Worm (Caenorhabditis elegans) whole organism, L4 larva: ENCODE measurements around the gene eco-1.

Experiments used
- hif-1 ChIP-seq, 2 experiments: sonication (generic microtip); optimal IDR thresholded peaks; 2 replicates each; lab custom pipeline; 2016 to 2017; ENCODE audit warnings: missing compliant biosample characterization in 2 of 2, missing genetic modification characterization in 2 of 2, missing genetic modification reagents in 2 of 2, missing genotype in 2 of 2, mild to moderate bottlenecking in 1 of 2
- lin-39 ChIP-seq: fragments of 150-350 bp; optimal IDR thresholded peaks from 2 replicates; lab custom pipeline; 2014; ENCODE audit warnings: missing biosample characterization, missing genetic modification reagents, missing genetic modification characterization
- lsy-2 ChIP-seq, 2 experiments: fragments of 150-350 bp in 1 of 2; sonication (generic microtip) in 1 of 2; optimal IDR thresholded peaks; 2 replicates each; lab custom pipeline; 2014 to 2017; ENCODE audit warnings: missing biosample characterization in 2 of 2, missing genetic modification characterization in 2 of 2
- mep-1 ChIP-seq: fragments of 150-350 bp; sonication (generic microtip); optimal IDR thresholded peaks from 3 replicates; lab custom pipeline; 2014; ENCODE audit warnings: missing biosample characterization, missing genetic modification characterization
- nhr-42 ChIP-seq: fragments of 200-800 bp; sonication (Bioruptor generic); IDR thresholded peaks from 2 replicates; pipeline ENCODE4 v1.3.6; 2022; ENCODE audit warnings: missing genetic modification characterization, missing compliant biosample characterization
- pqm-1 ChIP-seq: sonication (generic microtip); optimal IDR thresholded peaks from 2 replicates; lab custom pipeline; 2017; ENCODE audit warnings: missing biosample characterization, missing genetic modification characterization
- vab-7 ChIP-seq: fragments of 200-800 bp; sonication (Bioruptor generic); IDR thresholded peaks from 2 replicates; pipeline ENCODE4 v1.3.6; 2022; ENCODE audit warnings: missing genetic modification reagents, missing genetic modification characterization, missing compliant biosample characterization

DNA sequence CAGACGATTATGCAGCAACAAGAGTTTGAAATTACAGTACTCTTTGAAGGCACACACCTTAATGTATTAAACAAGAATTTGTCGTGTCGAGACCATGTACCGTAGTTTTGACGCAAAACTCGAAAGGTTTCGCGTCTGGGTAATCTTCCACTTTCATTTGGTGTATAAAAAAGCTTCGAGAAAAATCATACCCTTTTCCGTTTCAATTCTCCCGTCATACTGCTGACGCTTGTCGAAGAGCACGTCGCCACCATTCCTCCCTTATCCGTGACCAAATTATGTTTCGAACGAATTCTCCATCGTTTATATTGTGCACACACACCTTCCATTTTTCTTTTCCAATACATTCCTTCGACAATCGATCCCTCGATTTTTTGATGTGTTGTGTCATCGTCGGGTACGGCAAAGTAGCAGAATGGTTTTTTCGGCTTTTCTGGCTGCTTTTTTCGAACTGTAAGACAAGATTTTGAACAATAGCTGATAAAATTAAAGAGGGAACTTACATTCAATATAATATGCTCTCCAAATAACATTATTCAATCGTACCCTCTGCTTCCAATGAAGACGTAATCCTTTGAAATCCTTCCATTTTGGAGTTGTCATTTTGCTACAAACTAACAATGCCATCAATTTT lies 15.0 kb upstream of the eco-1 start:
- no peak for TF ChIP-seq mep-1 (tag; lab: Kevin White, UChicago)
- no peak for TF ChIP-seq lsy-2 (tag; optimal IDR thresholded peaks at IDR 0.05; lab: Kevin White, UChicago)
- no peak for TF ChIP-seq lin-39
- TF ChIP-seq vab-7 (GFP tag; lab: Robert Waterston, UW), result no peak
- TF ChIP-seq nhr-42, result 0 out of 2 replicates have a peak, but pooled peaks have one; percentile 37
- TF ChIP-seq hif-1 (tag; optimal IDR thresholded peaks at IDR 0.05; lab: Kevin White, UChicago), result no peak
- no peak for TF ChIP-seq pqm-1 (tag; lab: Kevin White, UChicago)
